Worm (Caenorhabditis elegans) whole organism, mixed stage, embryonic: ENCODE data around the gene C06A6.2.

Source experiments
- M03D4.4 ChIP-seq: sonication (generic microtip); optimal IDR thresholded peaks from 2 replicates; lab custom pipeline; 2017; ENCODE audit warnings: mild to moderate bottlenecking, missing genetic modification characterization, missing compliant biosample characterization
- bed-3 ChIP-seq: fragments of 200-800 bp; sonication (Bioruptor generic); optimal IDR thresholded peaks from 3 replicates; lab custom pipeline; 2018; ENCODE audit warnings: mild to moderate bottlenecking, missing genetic modification characterization, moderate library complexity, missing compliant biosample characterization
- ceh-43 ChIP-seq: fragments of 200-800 bp; sonication (Bioruptor generic); optimal IDR thresholded peaks from 2 replicates; lab custom pipeline; 2018; ENCODE audit warnings: mild to moderate bottlenecking, missing genetic modification characterization, moderate library complexity, missing compliant biosample characterization
- ceh-83 ChIP-seq: fragments of 200-800 bp; sonication (Bioruptor generic); optimal IDR thresholded peaks from 2 replicates; lab custom pipeline; 2018; ENCODE audit warnings: mild to moderate bottlenecking, missing genetic modification characterization, missing compliant biosample characterization
- ces-1 ChIP-seq: fragments of 150-350 bp; optimal IDR thresholded peaks from 2 replicates; lab custom pipeline; 2014; ENCODE audit warnings: missing biosample characterization, missing genetic modification reagents, missing genetic modification characterization
- cnd-1 ChIP-seq: fragments of 200-800 bp; sonication (Bioruptor generic); optimal IDR thresholded peaks from 2 replicates; lab custom pipeline; 2018; ENCODE audit warnings: mild to moderate bottlenecking, missing genetic modification characterization, missing compliant biosample characterization
- drap-1 ChIP-seq: fragments of 200-800 bp; sonication (Bioruptor generic); optimal IDR thresholded peaks from 3 replicates; lab custom pipeline; 2018; ENCODE audit warnings: mild to moderate bottlenecking, missing genetic modification characterization, missing compliant biosample characterization
- elt-1 ChIP-seq: sonication (generic microtip); optimal IDR thresholded peaks from 2 replicates; lab custom pipeline; 2017; ENCODE audit warnings: missing genetic modification characterization, mild to moderate bottlenecking, missing compliant biosample characterization, antibody characterized with exemption, moderate library complexity, borderline replicate concordance; ENCODE audit not compliant: insufficient read depth
- elt-3 ChIP-seq: fragments of 150-350 bp; optimal IDR thresholded peaks from 2 replicates; lab custom pipeline; 2014; ENCODE audit warnings: missing biosample characterization, missing genetic modification characterization
- flh-1 ChIP-seq: fragments of 200-800 bp; sonication (Bioruptor generic); optimal IDR thresholded peaks from 2 replicates; lab custom pipeline; 2018; ENCODE audit warnings: mild to moderate bottlenecking, missing genetic modification characterization, moderate library complexity, missing compliant biosample characterization
- ham-2 ChIP-seq: fragments of 200-800 bp; sonication (Bioruptor generic); optimal IDR thresholded peaks from 2 replicates; lab custom pipeline; 2018; ENCODE audit warnings: mild to moderate bottlenecking, missing genetic modification characterization, missing compliant biosample characterization
- lin-13 ChIP-seq: fragments of 150-350 bp; optimal IDR thresholded peaks from 2 replicates; lab custom pipeline; 2014; ENCODE audit warnings: missing biosample characterization, missing genetic modification characterization
- lin-32 ChIP-seq: fragments of 200-800 bp; sonication (Bioruptor generic); optimal IDR thresholded peaks from 2 replicates; lab custom pipeline; 2018; ENCODE audit warnings: mild to moderate bottlenecking, missing genetic modification characterization, missing compliant biosample characterization
- lsy-2 ChIP-seq: fragments of 150-350 bp; optimal IDR thresholded peaks from 2 replicates; lab custom pipeline; 2014; ENCODE audit warnings: missing biosample characterization, missing genetic modification characterization
- mep-1 ChIP-seq: fragments of 150-350 bp; optimal IDR thresholded peaks from 2 replicates; lab custom pipeline; 2017; ENCODE audit warnings: missing biosample characterization, missing genetic modification reagents, missing genetic modification characterization, inconsistent platforms
- mls-2 ChIP-seq: sonication (generic microtip); optimal IDR thresholded peaks from 2 replicates; lab custom pipeline; 2016; ENCODE audit warnings: mild to moderate bottlenecking, missing genetic modification characterization, moderate library complexity, missing compliant biosample characterization
- nhr-12 ChIP-seq: fragments of 150-350 bp; optimal IDR thresholded peaks from 2 replicates; lab custom pipeline; 2014; ENCODE audit warnings: missing biosample characterization, missing genetic modification characterization
- nhr-2 ChIP-seq: fragments of 150-350 bp; optimal IDR thresholded peaks from 2 replicates; lab custom pipeline; 2014; ENCODE audit warnings: missing biosample characterization, missing genetic modification characterization
- nhr-237 ChIP-seq: fragments of 150-350 bp; optimal IDR thresholded peaks from 2 replicates; lab custom pipeline; 2014; ENCODE audit warnings: missing biosample characterization, missing genetic modification characterization
- nhr-28 ChIP-seq: fragments of 150-350 bp; optimal IDR thresholded peaks from 2 replicates; lab custom pipeline; 2014; ENCODE audit warnings: missing biosample characterization, missing genetic modification characterization
- nhr-76 ChIP-seq: sonication (generic microtip); optimal IDR thresholded peaks from 2 replicates; lab custom pipeline; 2017; ENCODE audit warnings: missing biosample characterization, missing genetic modification characterization
- pha-4 ChIP-seq: fragments of 150-350 bp; optimal IDR thresholded peaks from 2 replicates; lab custom pipeline; 2018; ENCODE audit warnings: missing biosample characterization, missing genetic modification reagents, missing genetic modification characterization
- sem-2 ChIP-seq: fragments of 200-800 bp; sonication (Bioruptor generic); optimal IDR thresholded peaks from 2 replicates; lab custom pipeline; 2018; ENCODE audit warnings: mild to moderate bottlenecking, missing genetic modification characterization, missing compliant biosample characterization
- snpc-4 ChIP-seq: fragments of 150-350 bp; optimal IDR thresholded peaks from 2 replicates; lab custom pipeline; 2014; ENCODE audit warnings: missing biosample characterization, missing genetic modification characterization
- sptf-1 ChIP-seq: sonication (generic microtip); optimal IDR thresholded peaks from 2 replicates; lab custom pipeline; 2017; ENCODE audit warnings: mild to moderate bottlenecking, missing genetic modification characterization, moderate library complexity, missing compliant biosample characterization
- tbx-8 ChIP-seq: fragments of 200-800 bp; sonication (Bioruptor generic); optimal IDR thresholded peaks from 2 replicates; lab custom pipeline; 2018; ENCODE audit warnings: mild to moderate bottlenecking, missing genetic modification characterization, moderate library complexity, missing compliant biosample characterization
- unc-120 ChIP-seq: sonication (generic microtip); optimal IDR thresholded peaks from 2 replicates; lab custom pipeline; 2017; ENCODE audit warnings: missing genetic modification characterization, missing compliant biosample characterization; ENCODE audit not compliant: poor library complexity, severe bottlenecking
- unc-39 ChIP-seq: fragments of 150-350 bp; optimal IDR thresholded peaks from 2 replicates; lab custom pipeline; 2014; ENCODE audit warnings: missing biosample characterization, missing genetic modification characterization
- unc-62 ChIP-seq: fragments of 150-350 bp; optimal IDR thresholded peaks from 2 replicates; lab custom pipeline; 2014; ENCODE audit warnings: missing biosample characterization, missing genetic modification reagents, missing genetic modification characterization
- zip-8 ChIP-seq: fragments of 150-350 bp; optimal IDR thresholded peaks from 2 replicates; lab custom pipeline; 2014; ENCODE audit warnings: missing biosample characterization, missing genetic modification characterization
- ztf-11 ChIP-seq: fragments of 150-350 bp; optimal IDR thresholded peaks from 2 replicates; lab custom pipeline; 2014; ENCODE audit warnings: missing biosample characterization, missing genetic modification characterization

Gene C06A6.2

DNA sequence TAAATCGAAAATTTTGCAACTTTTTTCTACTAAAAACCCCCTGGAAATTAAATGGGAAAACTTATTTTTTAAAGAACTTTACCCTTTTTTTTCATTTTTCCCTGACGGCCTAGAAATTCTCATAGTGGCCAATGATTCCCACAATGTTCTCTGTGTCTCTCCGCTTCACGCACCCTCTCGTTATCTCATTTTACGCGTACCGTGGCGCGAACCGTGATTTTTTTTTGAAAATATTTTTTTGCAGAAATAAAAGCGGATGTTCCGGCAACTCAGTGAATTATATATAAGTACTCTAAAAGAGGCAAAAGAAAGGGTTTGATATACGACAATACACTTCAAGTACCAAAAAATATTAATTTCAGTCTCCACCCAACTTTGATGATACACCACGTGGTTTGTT, at the start of gene C06A6.2:
TSS of gene C06A6.2 (plus strand) at position 237 of the 400 bp plus-strand sequence.
- TF ChIP-seq unc-39 (tag; lab: Kevin White, UChicago): no peak
- no peak for TF ChIP-seq nhr-237 (tag; lab: Kevin White, UChicago)
- no peak for TF ChIP-seq ham-2 (GFP tag; lab: Kevin White, UChicago)
- TF ChIP-seq pha-4 (tag; lab: Kevin White, UChicago): no peak
- no peak for TF ChIP-seq nhr-12 (tag; lab: Kevin White, UChicago)
- TF ChIP-seq sem-2: no peak
- no peak for TF ChIP-seq elt-3 (tag; lab: Kevin White, UChicago)
- no peak for TF ChIP-seq bed-3 (GFP tag; lab: Kevin White, UChicago)
- no peak for TF ChIP-seq mls-2

- TF ChIP-seq tbx-8: no peak
- no peak for TF ChIP-seq cnd-1 (tag; lab: Kevin White, UChicago)
- no peak for TF ChIP-seq lsy-2 (tag; lab: Kevin White, UChicago)
- TF ChIP-seq elt-3 (tag; lab: Kevin White, UChicago): no peak
- no peak for TF ChIP-seq lin-32
- TF ChIP-seq lin-13 (tag; lab: Kevin White, UChicago): no peak
- no peak for TF ChIP-seq flh-1 (GFP tag; lab: Kevin White, UChicago)
- no peak for TF ChIP-seq unc-39 (tag; lab: Kevin White, UChicago)
- TF ChIP-seq ceh-83 (GFP tag; lab: Kevin White, UChicago): no peak
- TF ChIP-seq unc-62: no peak
- TF ChIP-seq nhr-28: no peak
- TF ChIP-seq mls-2: no peak
- TF ChIP-seq bed-3 (GFP tag; lab: Kevin White, UChicago): no peak
- TF ChIP-seq ztf-11 (tag; lab: Kevin White, UChicago): no peak
- TF ChIP-seq drap-1 (GFP tag; lab: Kevin White, UChicago): no peak
- TF ChIP-seq zip-8 (tag; lab: Kevin White, UChicago): no peak
- no peak for TF ChIP-seq ceh-43 (GFP tag; lab: Kevin White, UChicago)
- no peak for TF ChIP-seq unc-120 (tag; lab: Kevin White, UChicago)
- TF ChIP-seq, all 35 proteins: peak for 0
These were observed 46.1 kb upstream of the C06A6.2 start for ce11 chrIV:7800338-7800737.

DNA sequence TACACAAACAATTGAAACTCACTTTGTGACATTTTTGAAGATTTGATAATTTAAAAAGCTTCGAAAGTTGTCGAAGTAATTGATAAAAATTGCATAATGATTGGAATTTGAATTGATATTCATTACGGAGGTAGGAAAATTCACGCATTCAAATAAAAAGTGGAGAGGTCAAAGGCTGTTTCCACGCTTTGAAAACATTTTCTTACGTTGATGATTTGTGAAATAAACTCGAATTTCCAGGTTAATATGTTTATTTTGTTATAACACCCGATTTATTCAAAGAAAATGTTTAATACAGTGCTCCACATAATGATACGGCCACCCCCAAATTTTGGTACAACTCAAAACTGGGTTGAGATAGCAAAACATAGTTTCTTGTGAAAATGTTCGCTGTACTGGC, 43.2 kb upstream of the C06A6.2 start, which contains the start of gene C33H5.16:
TSS of gene C33H5.16 (minus strand) at position 101 of the 400 bp plus-strand sequence.
- TF ChIP-seq bed-3 (GFP tag; lab: Kevin White, UChicago): no peak
- no peak for TF ChIP-seq snpc-4
- TF ChIP-seq nhr-2: no peak
- no peak for TF ChIP-seq ztf-11 (tag; lab: Kevin White, UChicago)
- no peak for TF ChIP-seq tbx-8
- no peak for TF ChIP-seq ceh-43 (GFP tag; lab: Kevin White, UChicago)
- TF ChIP-seq unc-62: no peak
- TF ChIP-seq lin-32: no peak
- no peak for TF ChIP-seq sptf-1
- TF ChIP-seq unc-120 (tag; lab: Kevin White, UChicago): no peak
- TF ChIP-seq nhr-12 (tag; lab: Kevin White, UChicago): no peak
- TF ChIP-seq mep-1 (tag; lab: Kevin White, UChicago): no peak
- no peak for TF ChIP-seq zip-8 (tag; lab: Kevin White, UChicago)
- no peak for TF ChIP-seq sem-2
- TF ChIP-seq ces-1 (GFP tag; lab: Kevin White, UChicago): no peak
- TF ChIP-seq M03D4.4 (tag; lab: Kevin White, UChicago): no peak
- TF ChIP-seq elt-1 (tag; lab: Kevin White, UChicago): no peak
- no peak for TF ChIP-seq nhr-76 (tag; lab: Kevin White, UChicago)
- TF ChIP-seq, all 35 proteins: peak for 0

ce11 chrIV:7804740-7805139, 41.7 kb upstream of the C06A6.2 start, which contains the start of gene C33H5.2:
Gene C33H5.2, plus strand, starts transcription at chrIV:7805040.
- TF ChIP-seq elt-1 (tag; lab: Kevin White, UChicago) (peak; percentile 64), unc-120 (tag; lab: Kevin White, UChicago) (no peak)

ce11 chrIV:7808583-7808982, 37.8 kb upstream of the C06A6.2 start, which contains the start of gene C33H5.1:
Gene C33H5.1, plus strand, starts transcription at chrIV:7808912.
- TF ChIP-seq elt-1 (tag; lab: Kevin White, UChicago) (peak; percentile 88), M03D4.4 (tag; lab: Kevin White, UChicago) (no peak)
